Fruit fly (Drosophila melanogaster) whole organism: ENCODE measurements around the gene CG13965.

Experiments used
- EcR ChIP-seq, 2 experiments: fragments of >200 bp; optimal IDR thresholded peaks; 2 replicates each; lab custom pipeline; 2017; ENCODE audit warnings: missing biosample characterization in 2 of 2, missing genetic modification characterization in 2 of 2, missing genetic modification reagents in 2 of 2
- pan ChIP-seq: fragments of >200 bp; optimal IDR thresholded peaks from 2 replicates; lab custom pipeline; 2017
- psq ChIP-seq: fragments of >200 bp; optimal IDR thresholded peaks from 2 replicates; lab custom pipeline; 2017
- usp ChIP-seq: fragments of >200 bp; optimal IDR thresholded peaks from 2 replicates; lab custom pipeline; 2017; ENCODE audit warnings: missing biosample characterization, missing genetic modification characterization, mixed read lengths

dm6 chr2L:19963836-19964235 is 1.7 kb upstream of the CG13965 start, which contains the start of gene CG10680:
- no peak for TF ChIP-seq usp (GFP tag; lab: Kevin White, UChicago)
- TF ChIP-seq psq (lab: Kevin White, UChicago): no peak
- TF ChIP-seq pan (lab: Kevin White, UChicago): no peak
- no peak for TF ChIP-seq EcR (GFP tag; optimal IDR thresholded peaks at IDR 0.05; lab: Kevin White, UChicago)
